Fruit fly (Drosophila melanogaster) whole organism, embryonic: ENCODE data around the gene CG10431.

Source experiments
- Ada2b ChIP-seq: fragments of 200-800 bp; sonication (Bioruptor generic); IDR thresholded peaks from 2 replicates; pipeline ENCODE4 v1.3.6; 2022; ENCODE audit warnings: missing biosample characterization, missing genetic modification characterization
- Atf3 ChIP-seq: fragments of 200-800 bp; sonication (Bioruptor generic); optimal IDR thresholded peaks from 3 replicates; lab custom pipeline; 2016; ENCODE audit warnings: missing biosample characterization, missing genetic modification characterization
- Blimp-1 ChIP-seq: fragments of 200-800 bp; sonication (Bioruptor generic); optimal IDR thresholded peaks from 3 replicates; lab custom pipeline; 2018; ENCODE audit warnings: missing biosample characterization, missing genetic modification characterization, mild to moderate bottlenecking, moderate library complexity, missing genetic modification reagents
- Bteb2 ChIP-seq: fragments of 200-800 bp; sonication (Bioruptor generic); optimal IDR thresholded peaks from 2 replicates; lab custom pipeline; 2016; ENCODE audit warnings: missing biosample characterization, missing genetic modification characterization
- CG12299 ChIP-seq: fragments of 200-800 bp; sonication (Bioruptor generic); optimal IDR thresholded peaks from 2 replicates; lab custom pipeline; 2018; ENCODE audit warnings: missing biosample characterization, mild to moderate bottlenecking, missing genetic modification characterization
- CG14667 ChIP-seq: fragments of 200-800 bp; sonication (Bioruptor generic); IDR thresholded peaks from 2 replicates; pipeline ENCODE4 v1.3.6; 2022; ENCODE audit warnings: missing biosample characterization, missing genetic modification characterization
- CG16779 ChIP-seq: fragments of 200-800 bp; sonication (Bioruptor generic); IDR thresholded peaks from 2 replicates; pipeline ENCODE4 v1.3.6; 2022; ENCODE audit warnings: missing biosample characterization, missing genetic modification characterization
- CG16863 ChIP-seq: fragments of 200-800 bp; sonication (Bioruptor generic); optimal IDR thresholded peaks from 3 replicates; lab custom pipeline; 2016; ENCODE audit warnings: missing biosample characterization, missing genetic modification characterization
- CG17328 ChIP-seq: fragments of 200-800 bp; sonication (Bioruptor generic); IDR thresholded peaks from 2 replicates; pipeline ENCODE4 v1.3.6; 2022; ENCODE audit warnings: missing biosample characterization, missing genetic modification characterization
- CG17361 ChIP-seq: fragments of 200-800 bp; sonication (Bioruptor generic); IDR thresholded peaks from 3 replicates; pipeline ENCODE4 v1.3.6; 2022; ENCODE audit warnings: missing biosample characterization, missing genetic modification characterization
- CG17612 ChIP-seq: fragments of 200-800 bp; sonication (Bioruptor generic); IDR thresholded peaks from 2 replicates; pipeline ENCODE4 v1.3.6; 2022; ENCODE audit warnings: missing biosample characterization, missing genetic modification characterization
- CG18599 ChIP-seq: fragments of 200-800 bp; sonication (Bioruptor generic); optimal IDR thresholded peaks from 3 replicates; lab custom pipeline; 2017; ENCODE audit warnings: missing biosample characterization, missing genetic modification characterization, mild to moderate bottlenecking, moderate library complexity, missing genetic modification reagents
- CG2199 ChIP-seq: fragments of 200-800 bp; sonication (Bioruptor generic); IDR thresholded peaks from 3 replicates; pipeline ENCODE4 v1.3.6; 2022; ENCODE audit warnings: missing biosample characterization, missing genetic modification characterization
- CG4424 ChIP-seq: fragments of 200-800 bp; sonication (Bioruptor generic); optimal IDR thresholded peaks from 3 replicates; lab custom pipeline; 2016; ENCODE audit warnings: missing biosample characterization, missing genetic modification characterization
- CG6854 ChIP-seq: fragments of 200-800 bp; sonication (Bioruptor generic); optimal IDR thresholded peaks from 3 replicates; lab custom pipeline; 2017; ENCODE audit warnings: missing biosample characterization, mild to moderate bottlenecking, missing genetic modification characterization
- CG7556 ChIP-seq: fragments of 200-800 bp; sonication (Bioruptor generic); optimal IDR thresholded peaks from 2 replicates; lab custom pipeline; 2017; ENCODE audit warnings: missing biosample characterization, mild to moderate bottlenecking, missing genetic modification characterization
- CG8089 ChIP-seq: fragments of 200-800 bp; sonication (Bioruptor generic); optimal IDR thresholded peaks from 3 replicates; lab custom pipeline; 2016; ENCODE audit warnings: missing biosample characterization, missing genetic modification characterization
- Dll ChIP-seq: fragments of 200-800 bp; sonication (Bioruptor generic); IDR thresholded peaks from 4 replicates; pipeline ENCODE4 v1.3.6; 2022; ENCODE audit warnings: missing biosample characterization, missing genetic modification characterization; ENCODE audit not compliant: partially characterized antibody
- Dref ChIP-seq: fragments of 200-800 bp; sonication (Bioruptor generic); IDR thresholded peaks from 2 replicates; pipeline ENCODE4 v1.3.6; 2022; ENCODE audit warnings: missing biosample characterization, missing genetic modification characterization
- Ets65A ChIP-seq: fragments of 200-800 bp; sonication (Bioruptor generic); peaks from one replicate; lab custom pipeline; 2016; ENCODE audit warnings: missing biosample characterization, missing genetic modification characterization
- Ets97D ChIP-seq: fragments of 200-800 bp; sonication (Bioruptor generic); optimal IDR thresholded peaks from 3 replicates; lab custom pipeline; 2016; ENCODE audit warnings: missing biosample characterization, missing genetic modification characterization
- Gug ChIP-seq: fragments of 200-800 bp; sonication (Bioruptor generic); IDR thresholded peaks from 4 replicates; pipeline ENCODE4 v1.3.6; 2022; ENCODE audit warnings: missing biosample characterization, missing genetic modification characterization
- H2.0 ChIP-seq: fragments of 200-800 bp; sonication (Bioruptor generic); IDR thresholded peaks from 2 replicates; pipeline ENCODE4 v1.3.6; 2022; ENCODE audit warnings: missing biosample characterization, missing genetic modification characterization
- HmgZ ChIP-seq: fragments of 200-800 bp; sonication (Bioruptor generic); optimal IDR thresholded peaks from 2 replicates; lab custom pipeline; 2018; ENCODE audit warnings: missing biosample characterization, mild to moderate bottlenecking, missing genetic modification characterization
- Jarid2 ChIP-seq: fragments of 200-800 bp; sonication (Bioruptor generic); optimal IDR thresholded peaks from 3 replicates; lab custom pipeline; 2017; ENCODE audit warnings: mild to moderate bottlenecking, missing biosample characterization, missing genetic modification reagents, missing genetic modification characterization
- Med ChIP-seq: fragments of 200-800 bp; sonication (Bioruptor generic); peaks from one replicate; lab custom pipeline; 2016; ENCODE audit warnings: missing biosample characterization, missing genetic modification characterization, mild to moderate bottlenecking, inconsistent platforms, moderate library complexity
- Mrtf ChIP-seq: fragments of 200-800 bp; sonication (Bioruptor generic); IDR thresholded peaks from 3 replicates; pipeline ENCODE4 v1.3.6; 2022; ENCODE audit warnings: missing biosample characterization, missing genetic modification characterization
- NC2β ChIP-seq: fragments of 200-800 bp; sonication (Bioruptor generic); optimal IDR thresholded peaks from 2 replicates; lab custom pipeline; 2016; ENCODE audit warnings: missing biosample characterization, missing genetic modification characterization
- Neu2 ChIP-seq: fragments of 200-800 bp; sonication (Bioruptor generic); optimal IDR thresholded peaks from 3 replicates; lab custom pipeline; 2016; ENCODE audit warnings: missing biosample characterization, missing genetic modification characterization, borderline replicate concordance
- Sox100B ChIP-seq: fragments of 200-800 bp; sonication (Bioruptor generic); optimal IDR thresholded peaks from 3 replicates; lab custom pipeline; 2018; ENCODE audit warnings: missing biosample characterization, mild to moderate bottlenecking, missing genetic modification characterization
- az2 ChIP-seq: fragments of 200-800 bp; sonication (Bioruptor generic); optimal IDR thresholded peaks from 3 replicates; lab custom pipeline; 2016; ENCODE audit warnings: missing biosample characterization, missing genetic modification characterization
- fd102C ChIP-seq: fragments of 200-800 bp; sonication (Bioruptor generic); optimal IDR thresholded peaks from 2 replicates; lab custom pipeline; 2018; ENCODE audit warnings: missing biosample characterization, mild to moderate bottlenecking, missing genetic modification characterization, moderate library complexity
- fu2 ChIP-seq: fragments of 200-800 bp; sonication (Bioruptor generic); optimal IDR thresholded peaks from 2 replicates; lab custom pipeline; 2016; ENCODE audit warnings: missing biosample characterization, missing genetic modification characterization
- gem ChIP-seq: fragments of 200-800 bp; sonication (Bioruptor generic); optimal IDR thresholded peaks from 2 replicates; lab custom pipeline; 2019; ENCODE audit warnings: missing biosample characterization, mild to moderate bottlenecking, missing genetic modification characterization, moderate library complexity
- grn ChIP-seq: fragments of 200-800 bp; sonication (Bioruptor generic); optimal IDR thresholded peaks from 3 replicates; lab custom pipeline; 2017; ENCODE audit warnings: missing biosample characterization, missing genetic modification characterization
- gro ChIP-seq: fragments of 200-800 bp; sonication (Bioruptor generic); optimal IDR thresholded peaks from 2 replicates; lab custom pipeline; 2016; ENCODE audit warnings: missing biosample characterization, missing genetic modification characterization
- kah ChIP-seq: fragments of 200-800 bp; sonication (Bioruptor generic); optimal IDR thresholded peaks from 2 replicates; lab custom pipeline; 2018; ENCODE audit warnings: missing biosample characterization, mild to moderate bottlenecking, missing genetic modification characterization
- kni ChIP-seq: fragments of 200-800 bp; sonication (Bioruptor generic); optimal IDR thresholded peaks from 3 replicates; lab custom pipeline; 2017; ENCODE audit warnings: mild to moderate bottlenecking, missing biosample characterization, missing genetic modification reagents, missing genetic modification characterization
- nom ChIP-seq: fragments of 200-800 bp; sonication (Bioruptor generic); optimal IDR thresholded peaks from 2 replicates; lab custom pipeline; 2017; ENCODE audit warnings: missing biosample characterization, missing genetic modification characterization, mild to moderate bottlenecking, moderate library complexity, missing genetic modification reagents
- onecut ChIP-seq: fragments of 200-800 bp; sonication (Bioruptor generic); IDR thresholded peaks from 2 replicates; pipeline ENCODE4 v1.3.6; 2022; ENCODE audit warnings: missing biosample characterization, missing genetic modification characterization
- repo ChIP-seq: fragments of 200-800 bp; sonication (Bioruptor generic); optimal IDR thresholded peaks from 2 replicates; lab custom pipeline; 2016; ENCODE audit warnings: missing biosample characterization, missing genetic modification characterization
- ro ChIP-seq: fragments of 200-800 bp; sonication (Bioruptor generic); IDR thresholded peaks from 2 replicates; pipeline ENCODE4 v1.3.6; 2022; ENCODE audit warnings: missing biosample characterization, missing genetic modification characterization
- sens ChIP-seq: fragments of 200-800 bp; sonication (Bioruptor generic); peaks from one replicate; lab custom pipeline; 2016; ENCODE audit warnings: missing biosample characterization, missing genetic modification characterization
- stwl ChIP-seq: fragments of 200-800 bp; sonication (Bioruptor generic); optimal IDR thresholded peaks from 3 replicates; lab custom pipeline; 2018; ENCODE audit warnings: missing biosample characterization, mild to moderate bottlenecking, missing genetic modification characterization, moderate library complexity

Gene CG10431

dm6 chr2L:18982826-18983758, 8.6 kb downstream of the CG10431 start (continued):
- TF ChIP-seq ro (GFP tag; lab: Robert Waterston, UW) (no peak), CG17361 (GFP tag; lab: Robert Waterston, UW) (peak; percentile 42; the same call in 1 of the 3 replicates), Blimp-1 (GFP tag; lab: Kevin White, UChicago) (no peak)

dm6 chr2L:18984158-18984557, 9.6 kb downstream of the CG10431 start:
- TF ChIP-seq sens (GFP tag; lab: Kevin White, UChicago) = peak; percentile 65
- peak; percentile 20 for TF ChIP-seq Ets65A
- no peak for TF ChIP-seq Mrtf
- TF ChIP-seq HmgZ (tag; lab: Kevin White, UChicago) = no peak
- TF ChIP-seq nom = peak; percentile 24
- TF ChIP-seq, all 482 proteins: peak for 3

- no peak for TF ChIP-seq Neu2
- TF ChIP-seq CG8089 = no peak
- TF ChIP-seq onecut (GFP tag; lab: Robert Waterston, UW) = no peak
- peak; percentile 28 for TF ChIP-seq CG18599 (GFP tag; lab: Kevin White, UChicago)
- no peak for TF ChIP-seq CG6854 (GFP tag; lab: Kevin White, UChicago)
- TF ChIP-seq Dll = no peak
- TF ChIP-seq CG7556 (GFP tag; lab: Kevin White, UChicago) = no peak
- TF ChIP-seq Ets97D (GFP tag; lab: Kevin White, UChicago) = no peak
- TF ChIP-seq Dref (GFP tag; lab: Robert Waterston, UW) = no peak
- TF ChIP-seq CG4424 (GFP tag; lab: Kevin White, UChicago) = no peak
- no peak for TF ChIP-seq gro (GFP tag; lab: Kevin White, UChicago)
- peak; percentile 26 for TF ChIP-seq Med (GFP tag; lab: Kevin White, UChicago)
- TF ChIP-seq kni = no peak
- TF ChIP-seq kah = no peak
- no peak for TF ChIP-seq Ada2b (GFP tag; lab: Robert Waterston, UW)
- TF ChIP-seq fu2 (GFP tag; lab: Kevin White, UChicago) = no peak
- TF ChIP-seq CG17612 (GFP tag; lab: Robert Waterston, UW) = no peak
- no peak for TF ChIP-seq CG17328 (GFP tag; lab: Robert Waterston, UW)
- TF ChIP-seq Atf3 (GFP tag; lab: Kevin White, UChicago) = no peak
- no peak for TF ChIP-seq CG16779 (GFP tag; lab: Robert Waterston, UW)
- TF ChIP-seq az2 (GFP tag; lab: Kevin White, UChicago) = no peak
- no peak for TF ChIP-seq repo (GFP tag; lab: Kevin White, UChicago)
- no peak for TF ChIP-seq CG12299 (tag; lab: Kevin White, UChicago)
- no peak for TF ChIP-seq CG16863
- no peak for TF ChIP-seq Bteb2 (GFP tag; lab: Kevin White, UChicago)
- no peak for TF ChIP-seq Jarid2
- TF ChIP-seq grn = peak; percentile 87
- no peak for TF ChIP-seq gem (tag; lab: Kevin White, UChicago)
- TF ChIP-seq NC2β (GFP tag; lab: Kevin White, UChicago) = no peak
- TF ChIP-seq stwl (tag; lab: Kevin White, UChicago) = no peak
- TF ChIP-seq fd102C = no peak
- TF ChIP-seq CG14667 = no peak
- TF ChIP-seq Gug (GFP tag; lab: Robert Waterston, UW) = no peak
- TF ChIP-seq CG2199 (GFP tag; lab: Robert Waterston, UW) = peak; percentile 49; the same call in 1 of the 3 replicates
- no peak for TF ChIP-seq Sox100B
- no peak for TF ChIP-seq H2.0 (GFP tag; lab: Robert Waterston, UW)
These were observed 11.0 kb downstream of the CG10431 start for dm6 chr2L:18985201-18986124.
